Worm (Caenorhabditis elegans): ENCODE data around the gene rpl-23.

rpl-23 gene

DNA sequence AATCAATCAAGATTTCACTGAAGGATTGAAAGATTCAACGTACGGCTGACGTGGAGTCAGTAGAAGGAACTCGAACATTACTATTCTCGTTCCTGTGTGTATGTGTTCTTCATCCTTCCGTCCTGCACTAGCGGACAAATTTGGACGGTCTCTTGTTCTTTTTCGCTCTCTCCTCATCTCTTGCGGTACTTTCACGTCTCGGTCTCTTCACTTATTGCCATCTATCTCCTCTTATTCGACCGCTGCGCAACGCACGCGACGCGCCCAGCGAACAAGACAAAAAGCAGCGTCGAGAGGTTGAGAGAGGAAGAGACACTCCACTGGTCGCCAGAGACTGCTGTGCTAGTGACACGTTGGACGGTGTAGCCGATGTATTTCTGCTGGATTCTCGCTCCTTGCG, 9.5 kb upstream of the rpl-23 start (continued):
- TF ChIP-seq egrh-3 (GFP tag; IDR thresholded peaks at IDR 0.05): no peak
- TF ChIP-seq aptf-2 (GFP tag; conservative IDR thresholded peaks at IDR 0.05): no peak
- TF ChIP-seq attf-5 (GFP tag; optimal IDR thresholded peaks at IDR 0.05): peak; percentile 51
- TF ChIP-seq lir-1 (GFP tag; conservative IDR thresholded peaks at IDR 0.05): no peak
- TF ChIP-seq F57A8.1 (GFP tag; optimal IDR thresholded peaks at IDR 0.05): no peak
- no peak for TF ChIP-seq ceh-79 (tag; optimal IDR thresholded peaks at IDR 0.05)
- peak; percentile 47 for TF ChIP-seq lin-40 (tag; optimal IDR thresholded peaks at IDR 0.05)
- no peak for TF ChIP-seq K12H6.12 (tag; optimal IDR thresholded peaks at IDR 0.05)
- TF ChIP-seq unc-130 (GFP tag; optimal IDR thresholded peaks at IDR 0.05): no peak
- TF ChIP-seq nhr-80 (tag; optimal IDR thresholded peaks at IDR 0.05): peak; percentile 79
- TF ChIP-seq nhr-179 (tag; optimal IDR thresholded peaks at IDR 0.05): no peak
- no peak for TF ChIP-seq snpc-4 (GFP tag; optimal IDR thresholded peaks at IDR 0.05)
- peak in 2 of 4 experiments; percentile 38 for TF ChIP-seq snpc-4 (tag; optimal IDR thresholded peaks at IDR 0.05)
- TF ChIP-seq gei-17 (GFP tag; optimal IDR thresholded peaks at IDR 0.05): no peak
- TF ChIP-seq F55B11.4 (tag; optimal IDR thresholded peaks at IDR 0.05; ENCODE audit: borderline replicate concordance, insufficient read depth): no peak
- no peak for TF ChIP-seq xnd-1 (tag; optimal IDR thresholded peaks at IDR 0.05)
- TF ChIP-seq chd-7 (tag; optimal IDR thresholded peaks at IDR 0.05): peak; percentile 11
- TF ChIP-seq rec-8 (tag; optimal IDR thresholded peaks at IDR 0.05): no peak
- no peak for TF ChIP-seq dpl-1 (GFP tag; optimal IDR thresholded peaks at IDR 0.05)
- TF ChIP-seq sdz-38 (tag; optimal IDR thresholded peaks at IDR 0.05): no peak
- no peak for TF ChIP-seq T26A5.8 (tag; optimal IDR thresholded peaks at IDR 0.05)
- TF ChIP-seq lin-35 (GFP tag; optimal IDR thresholded peaks at IDR 0.05): peak in 1 of 3 experiments; percentile 44
- no peak for TF ChIP-seq cebp-1 (GFP tag; IDR thresholded peaks at IDR 0.05)
- peak; percentile 52 for TF ChIP-seq cebp-1 (tag; optimal IDR thresholded peaks at IDR 0.05)
- TF ChIP-seq snpc-1.3 (tag; optimal IDR thresholded peaks at IDR 0.05; ENCODE audit: insufficient read depth): no peak
- 0 out of 2 replicates have a peak, but pooled peaks have one; percentile 15 for TF ChIP-seq lin-26 (GFP tag; IDR thresholded peaks at IDR 0.05)
- TF ChIP-seq ceh-40 (GFP tag; IDR thresholded peaks at IDR 0.05): no peak
- no peak for TF ChIP-seq repo-1 (tag; optimal IDR thresholded peaks at IDR 0.05)
- peak; percentile 6; the same call in 1 of the 2 replicates for TF ChIP-seq rcor-1 (GFP tag; IDR thresholded peaks at IDR 0.05)

- TF ChIP-seq ZK185.1 (tag; optimal IDR thresholded peaks at IDR 0.05; ENCODE audit: poor library complexity, severe bottlenecking) (no peak), Y67H2A.10 (GFP tag; conservative IDR thresholded peaks at IDR 0.05) (no peak), Y53G8AR.9 (GFP tag; conservative IDR thresholded peaks at IDR 0.05) (peak; percentile 64; the same call in 1 of the 2 replicates), madf-3 (GFP tag; IDR thresholded peaks at IDR 0.05) (0 out of 2 replicates have a peak, but pooled peaks have one; percentile 47), Y53F4B.3 (GFP tag; IDR thresholded peaks at IDR 0.05) (no peak), lin-40 (tag; optimal IDR thresholded peaks at IDR 0.05) (no peak), ceh-100 (GFP tag; IDR thresholded peaks at IDR 0.05) (no peak), F57C9.4 (tag; optimal IDR thresholded peaks at IDR 0.05) (no peak), efl-1 (GFP tag; optimal IDR thresholded peaks at IDR 0.05) (peak; percentile 1), ztf-22 (GFP tag; optimal IDR thresholded peaks at IDR 0.05) (no peak), egrh-3 (GFP tag; IDR thresholded peaks at IDR 0.05) (no peak), nfyb-1 (GFP tag; IDR thresholded peaks at IDR 0.05) (0 out of 2 replicates have a peak, but pooled peaks have one; percentile 11), T26A5.8 (tag; optimal IDR thresholded peaks at IDR 0.05) (no peak), B0336.3 (GFP tag; IDR thresholded peaks at IDR 0.05) (peak; percentile 50; the same call in 1 of the 2 replicates), dox-1 (GFP tag; IDR thresholded peaks at IDR 0.05) (no peak), tlf-1 (GFP tag; optimal IDR thresholded peaks at IDR 0.05) (no peak), zfh-2 (GFP tag; conservative IDR thresholded peaks at IDR 0.05) (no peak), rpc-1 (optimal IDR thresholded peaks at IDR 0.05) (no peak), rpc-1 (tag; optimal IDR thresholded peaks at IDR 0.05) (no peak), aptf-2 (GFP tag; conservative IDR thresholded peaks at IDR 0.05) (no peak), snpc-3.4 (tag; optimal IDR thresholded peaks at IDR 0.05) (peak; percentile 50), F10E7.11 (tag; optimal IDR thresholded peaks at IDR 0.05) (no peak), mel-28 (tag; optimal IDR thresholded peaks at IDR 0.05; ENCODE audit: borderline replicate concordance) (no peak), rcor-1 (GFP tag; IDR thresholded peaks at IDR 0.05) (no peak), ztf-18 (tag; optimal IDR thresholded peaks at IDR 0.05) (no peak)
Observed at ce11 chrIII:5714984-5715454, 9.1 kb upstream of the rpl-23 start.
